Fruit fly (Drosophila melanogaster) whole organism, adult: ENCODE data around the gene Cfp1.

Experiments
- CG12768 ChIP-seq: fragments of 200-800 bp; sonication (Bioruptor generic); optimal IDR thresholded peaks from 2 replicates; lab custom pipeline; 2017; ENCODE audit warnings: missing biosample characterization, missing genetic modification characterization, mild to moderate bottlenecking, moderate library complexity, missing genetic modification reagents
- CG14711 ChIP-seq: fragments of 200-800 bp; sonication (Bioruptor generic); optimal IDR thresholded peaks from 2 replicates; lab custom pipeline; 2018; ENCODE audit warnings: missing biosample characterization, mild to moderate bottlenecking, missing genetic modification characterization, moderate library complexity
- CG5204 ChIP-seq: fragments of 200-800 bp; sonication (Bioruptor generic); optimal IDR thresholded peaks from 2 replicates; lab custom pipeline; 2016; ENCODE audit warnings: missing biosample characterization, missing genetic modification characterization
- CG7045 ChIP-seq: fragments of 200-800 bp; sonication (Bioruptor generic); optimal IDR thresholded peaks from 2 replicates; lab custom pipeline; 2017; ENCODE audit warnings: missing biosample characterization, mild to moderate bottlenecking, missing genetic modification characterization
- Clk ChIP-seq: fragments of 200-800 bp; sonication (Bioruptor generic); optimal IDR thresholded peaks from 2 replicates; lab custom pipeline; 2017; ENCODE audit warnings: missing biosample characterization, missing genetic modification characterization
- Hr96 ChIP-seq: fragments of 200-800 bp; sonication (Bioruptor generic); optimal IDR thresholded peaks from 2 replicates; lab custom pipeline; 2016; ENCODE audit warnings: missing biosample characterization, missing genetic modification characterization
- Mnt ChIP-seq: fragments of 200-800 bp; sonication (Bioruptor generic); optimal IDR thresholded peaks from 2 replicates; lab custom pipeline; 2016; ENCODE audit warnings: missing biosample characterization, mild to moderate bottlenecking, missing genetic modification characterization
- kay ChIP-seq: fragments of 200-800 bp; sonication (Bioruptor generic); peaks from one replicate; lab custom pipeline; 2016; ENCODE audit warnings: missing biosample characterization, missing genetic modification characterization, borderline replicate concordance
- pad ChIP-seq: fragments of 200-800 bp; sonication (Bioruptor generic); optimal IDR thresholded peaks from 3 replicates; lab custom pipeline; 2017; ENCODE audit warnings: missing biosample characterization, missing genetic modification characterization, mild to moderate bottlenecking, moderate library complexity, missing genetic modification reagents
- toe ChIP-seq: fragments of 200-800 bp; sonication (Bioruptor generic); optimal IDR thresholded peaks from 2 replicates; lab custom pipeline; 2016; ENCODE audit warnings: missing biosample characterization, missing genetic modification characterization

- TF ChIP-seq Hr96 (GFP tag; lab: Kevin White, UChicago) (no peak), pad (GFP tag; lab: Kevin White, UChicago) (no peak), kay (no peak), CG7045 (GFP tag; lab: Kevin White, UChicago) (no peak), CG5204 (no peak), CG12768 (GFP tag; lab: Kevin White, UChicago) (no peak), CG14711 (no peak), toe (GFP tag; lab: Kevin White, UChicago) (no peak), Mnt (GFP tag; lab: Kevin White, UChicago) (no peak), Clk (GFP tag; lab: Kevin White, UChicago) (no peak)
These were observed 44.3 kb upstream of the Cfp1 start for dm6 chrX:9317100-9317499.
